Fruit fly (Drosophila melanogaster) whole organism, pupa: ENCODE data around the gene CG11710.
A peak's percentile ranks its signal among the peaks of the same experiment; 100 is the strongest.

ENCODE experiments used
- CG8159 ChIP-seq: fragments of 200-800 bp; sonication (Bioruptor generic); optimal IDR thresholded peaks from 3 replicates; lab custom pipeline; 2018; ENCODE audit warnings: missing biosample characterization, mild to moderate bottlenecking, missing genetic modification characterization, moderate library complexity
- EcR ChIP-seq: fragments of 200-800 bp; sonication (Bioruptor generic); optimal IDR thresholded peaks from 3 replicates; lab custom pipeline; 2019; ENCODE audit warnings: missing biosample characterization, missing genetic modification characterization, mild to moderate bottlenecking, moderate library complexity, missing genetic modification reagents
- Snoo ChIP-seq: fragments of 200-800 bp; sonication (Bioruptor generic); optimal IDR thresholded peaks from 3 replicates; lab custom pipeline; 2017; ENCODE audit warnings: missing biosample characterization, mild to moderate bottlenecking, missing genetic modification characterization, inconsistent platforms
- rn ChIP-seq: fragments of 200-800 bp; sonication (Bioruptor generic); IDR thresholded peaks from 2 replicates; pipeline ENCODE4 v1.3.6; 2022; ENCODE audit warnings: missing biosample characterization, missing genetic modification characterization

DNA sequence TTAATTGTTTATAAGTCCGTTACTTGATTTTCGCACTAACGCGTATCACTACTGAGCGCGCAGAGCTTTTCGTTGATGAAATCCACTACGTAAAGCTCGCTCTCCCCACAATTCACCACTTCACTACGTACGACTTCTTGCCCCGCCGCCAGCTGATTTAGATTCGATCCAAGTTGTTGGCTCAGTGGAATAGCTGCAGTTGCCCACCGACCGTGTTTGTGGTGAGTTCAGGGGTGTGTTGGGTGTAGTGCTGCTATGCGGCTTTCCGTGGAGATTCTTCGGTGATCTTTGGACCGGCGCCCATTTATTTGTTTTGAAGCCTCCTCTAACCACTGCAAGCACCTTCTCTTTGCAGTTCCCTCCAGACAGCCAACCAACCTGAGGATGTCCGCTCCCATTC, 38.7 kb upstream of the CG11710 start:
- TF ChIP-seq rn (GFP tag; lab: Robert Waterston, UW) (no peak), Snoo (tag; lab: Kevin White, UChicago) (no peak), CG8159 (tag; lab: Kevin White, UChicago) (no peak), EcR (GFP tag; lab: Kevin White, UChicago) (peak; percentile 9)
